Fruit fly (Drosophila melanogaster): ENCODE data around the gene pad.
A peak's percentile ranks its signal among the peaks of the same experiment; 100 is the strongest.

pad gene

dm6 chr3R:16337053-16337385, 5.1 kb upstream of the pad start:
- TF ChIP-seq usp (GFP tag; optimal IDR thresholded peaks at IDR 0.05) (no peak), Vsx2 (GFP tag; optimal IDR thresholded peaks at IDR 0.05; ENCODE audit: partially characterized antibody) (no peak), dl (GFP tag; optimal IDR thresholded peaks at IDR 0.05; ENCODE audit: insufficient read depth in 1 of 2, partially characterized antibody in 2 of 2) (no peak), CG32264 (GFP tag; optimal IDR thresholded peaks at IDR 0.05) (no peak), GATAd (GFP tag; optimal IDR thresholded peaks at IDR 0.05) (no peak), Mio (GFP tag; optimal IDR thresholded peaks at IDR 0.05) (no peak), Myc (optimal IDR thresholded peaks at IDR 0.05) (no peak), OdsH (GFP tag; optimal IDR thresholded peaks at IDR 0.05) (peak; percentile 5), sv (GFP tag; optimal IDR thresholded peaks at IDR 0.05) (no peak), CrebA (GFP tag; optimal IDR thresholded peaks at IDR 0.05; ENCODE audit: borderline replicate concordance) (no peak), Abd-B (GFP tag; optimal IDR thresholded peaks at IDR 0.05) (no peak), pan (optimal IDR thresholded peaks at IDR 0.05) (no peak), Hr83 (GFP tag; optimal IDR thresholded peaks at IDR 0.05; ENCODE audit: poor library complexity, severe bottlenecking) (no peak), brk (GFP tag; optimal IDR thresholded peaks at IDR 0.05) (no peak), jim (GFP tag; optimal IDR thresholded peaks at IDR 0.05) (no peak), h (GFP tag; optimal IDR thresholded peaks at IDR 0.05) (peak; percentile 47), Sp1 (GFP tag; optimal IDR thresholded peaks at IDR 0.05) (no peak), Jra (GFP tag; optimal IDR thresholded peaks at IDR 0.05) (no peak), woc (GFP tag; optimal IDR thresholded peaks at IDR 0.05) (no peak), Hr78 (GFP tag; optimal IDR thresholded peaks at IDR 0.05) (no peak), N (GFP tag; optimal IDR thresholded peaks at IDR 0.05) (no peak), psq (GFP tag; optimal IDR thresholded peaks at IDR 0.05) (no peak), dsf (GFP tag; optimal IDR thresholded peaks at IDR 0.05; ENCODE audit: borderline replicate concordance) (no peak), br (GFP tag; optimal IDR thresholded peaks at IDR 0.05) (peak; percentile 6), fru (GFP tag; optimal IDR thresholded peaks at IDR 0.05) (peak; percentile 37), rgr (GFP tag; optimal IDR thresholded peaks at IDR 0.05) (peak; percentile 46), tai (GFP tag; optimal IDR thresholded peaks at IDR 0.05) (no peak), Rel (GFP tag; optimal IDR thresholded peaks at IDR 0.05) (no peak), Rel (tag; optimal IDR thresholded peaks at IDR 0.05) (no peak), Hnf4 (GFP tag; optimal IDR thresholded peaks at IDR 0.05) (no peak), lola (GFP tag; optimal IDR thresholded peaks at IDR 0.05) (no peak), foxo (GFP tag; optimal IDR thresholded peaks at IDR 0.05) (peak in 1 of 2 experiments; percentile 36), dmrt93B (GFP tag; optimal IDR thresholded peaks at IDR 0.05) (no peak), CG9705 (GFP tag; optimal IDR thresholded peaks at IDR 0.05) (no peak), ey (GFP tag; optimal IDR thresholded peaks at IDR 0.05) (peak; percentile 48), HLH106 (tag; optimal IDR thresholded peaks at IDR 0.05) (no peak), sage (GFP tag; optimal IDR thresholded peaks at IDR 0.05) (no peak), Dfd (GFP tag; optimal IDR thresholded peaks at IDR 0.05) (no peak), Dif (GFP tag; optimal IDR thresholded peaks at IDR 0.05; ENCODE audit: partially characterized antibody) (no peak)

DNA sequence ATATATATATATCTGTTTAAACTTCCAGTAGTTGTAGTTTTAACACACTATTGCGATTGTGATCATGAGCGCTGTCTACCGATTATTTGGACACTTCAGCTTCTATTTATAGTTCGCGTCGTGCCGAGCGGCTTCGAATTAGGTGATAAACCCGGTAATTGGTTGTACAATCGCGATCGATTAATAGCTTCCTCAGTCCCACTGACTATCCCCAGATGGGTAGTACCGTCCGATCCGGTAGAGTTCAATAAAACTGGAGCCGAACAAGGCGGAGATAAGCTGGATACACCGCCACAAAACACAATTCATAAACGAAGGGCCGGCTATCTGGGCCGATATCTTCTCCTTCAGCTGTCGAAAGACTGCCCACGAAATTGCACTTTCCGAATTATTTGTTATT, 4.3 kb upstream of the pad start:
- TF ChIP-seq Dif (GFP tag; optimal IDR thresholded peaks at IDR 0.05; ENCODE audit: partially characterized antibody) (no peak), dl (GFP tag; optimal IDR thresholded peaks at IDR 0.05; ENCODE audit: insufficient read depth in 1 of 2, partially characterized antibody in 2 of 2) (no peak), Mio (GFP tag; optimal IDR thresholded peaks at IDR 0.05) (no peak), h (GFP tag; optimal IDR thresholded peaks at IDR 0.05) (no peak), rgr (GFP tag; optimal IDR thresholded peaks at IDR 0.05) (no peak), usp (GFP tag; optimal IDR thresholded peaks at IDR 0.05) (no peak), psq (GFP tag; optimal IDR thresholded peaks at IDR 0.05) (no peak), fru (GFP tag; optimal IDR thresholded peaks at IDR 0.05) (no peak), Jra (GFP tag; optimal IDR thresholded peaks at IDR 0.05) (no peak), Dfd (GFP tag; optimal IDR thresholded peaks at IDR 0.05) (no peak), CG32264 (GFP tag; optimal IDR thresholded peaks at IDR 0.05) (no peak), sv (GFP tag; optimal IDR thresholded peaks at IDR 0.05) (no peak), tai (GFP tag; optimal IDR thresholded peaks at IDR 0.05) (no peak), pan (optimal IDR thresholded peaks at IDR 0.05) (no peak), GATAd (GFP tag; optimal IDR thresholded peaks at IDR 0.05) (no peak), ey (GFP tag; optimal IDR thresholded peaks at IDR 0.05) (no peak), woc (GFP tag; optimal IDR thresholded peaks at IDR 0.05) (no peak)

Data from whole organism, wandering third instar larva.